Worm (Caenorhabditis elegans) whole organism, L4/young adult: ENCODE results near the gene F57B9.8.

Experiments used
- W03F9.2 ChIP-seq: fragments of 150-350 bp; optimal IDR thresholded peaks from 2 replicates; lab custom pipeline; 2014; ENCODE audit warnings: missing biosample characterization, missing genetic modification characterization
- him-1 ChIP-seq: sonication (generic microtip); optimal IDR thresholded peaks from 2 replicates; lab custom pipeline; 2016; ENCODE audit warnings: missing genotype, missing genetic modification reagents, missing genetic modification characterization, missing compliant biosample characterization

DNA sequence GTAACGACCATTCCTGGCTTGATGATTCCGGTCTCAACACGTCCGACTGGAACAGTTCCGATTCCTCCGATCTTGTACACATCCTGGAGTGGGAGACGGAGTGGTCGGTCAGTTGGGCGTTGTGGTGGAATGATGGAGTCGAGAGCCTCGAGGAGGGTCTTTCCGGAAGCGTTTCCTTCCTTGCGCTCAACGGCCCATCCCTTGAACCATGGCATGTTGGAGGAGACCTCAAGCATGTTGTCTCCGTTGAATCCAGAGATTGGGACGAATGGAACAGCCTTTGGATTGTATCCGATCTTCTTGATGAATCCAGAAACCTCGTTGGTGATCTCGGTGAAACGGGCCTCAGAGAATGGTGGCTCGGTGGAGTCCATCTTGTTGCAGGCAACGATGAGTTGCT lies 35.6 kb upstream of the F57B9.8 start:
- TF ChIP-seq him-1 (tag; lab: Kevin White, UChicago): no peak
- TF ChIP-seq W03F9.2: no peak
